Worm (Caenorhabditis elegans): ENCODE results near the gene sre-3.
"Not testable (repeated sequence)": the region's sequence is repeated elsewhere in the genome, so short reads cannot be mapped to it uniquely, and the experiment has no call there.

Gene sre-3

DNA sequence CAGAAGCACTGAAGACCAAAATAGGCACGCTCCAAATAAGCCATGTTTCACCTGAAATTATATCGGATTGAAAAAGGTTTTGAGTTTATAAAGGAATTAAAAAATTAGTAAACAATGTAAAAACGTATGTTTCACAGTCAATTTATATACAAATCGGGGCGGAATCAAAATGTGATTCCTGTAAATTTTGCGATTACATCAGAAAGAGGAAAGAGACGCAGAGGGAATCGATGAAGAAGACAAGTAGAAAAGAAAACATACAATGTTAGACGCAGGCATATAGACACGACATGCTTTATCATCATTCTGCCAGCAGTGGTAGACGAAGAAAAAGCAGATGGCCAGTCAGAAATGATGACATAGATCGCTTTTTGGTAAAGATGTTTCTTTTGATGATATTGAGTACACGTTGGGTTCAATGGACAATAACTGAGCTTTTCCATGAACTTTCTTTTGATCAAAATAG is 21.5 kb upstream of the sre-3 start, which contains the start of gene msra-1:
TSS of gene msra-1 (minus strand) at position 51 of the 466 bp plus-strand sequence.
- TF ChIP-seq dao-5 (tag; optimal IDR thresholded peaks at IDR 0.05) (no peak), W03F9.2 (tag; optimal IDR thresholded peaks at IDR 0.05) (peak; percentile 40)

- TF ChIP-seq W03F9.2 (tag; optimal IDR thresholded peaks at IDR 0.05) (no peak), him-1 (tag; optimal IDR thresholded peaks at IDR 0.05) (no peak), dao-5 (tag; optimal IDR thresholded peaks at IDR 0.05) (no peak)
These were observed 16.8 kb upstream of the sre-3 start, which contains the start of gene F43E2.6 for ce11 chrII:7368761-7369160. Gene F43E2.6, minus strand, starts transcription at chrII:7368861.

DNA sequence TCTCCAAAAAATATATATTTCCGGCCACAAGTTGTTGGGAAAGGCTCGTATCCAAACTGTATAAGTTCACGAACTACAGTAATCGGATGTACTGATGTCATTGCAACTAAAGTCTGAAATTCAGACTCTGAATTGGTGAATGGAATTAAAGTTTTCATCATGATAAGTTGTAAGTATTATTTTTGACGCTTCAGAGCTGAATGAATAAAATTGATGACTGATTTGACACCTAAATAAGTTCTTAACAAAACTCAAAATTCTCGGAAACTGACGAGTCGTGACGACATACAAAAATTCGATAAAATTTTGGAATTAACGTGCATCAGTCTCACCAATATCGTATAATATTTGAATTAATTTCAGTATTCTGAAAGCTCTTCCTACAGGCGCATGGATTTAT is 15.3 kb upstream of the sre-3 start, which contains the start of gene F43E2.11:
TSS of gene F43E2.11 (minus strand) at position 101 of the 400 bp plus-strand sequence.
- not testable (repeated sequence) for TF ChIP-seq him-1, W03F9.2, dao-5 (tag; optimal IDR thresholded peaks at IDR 0.05)

DNA sequence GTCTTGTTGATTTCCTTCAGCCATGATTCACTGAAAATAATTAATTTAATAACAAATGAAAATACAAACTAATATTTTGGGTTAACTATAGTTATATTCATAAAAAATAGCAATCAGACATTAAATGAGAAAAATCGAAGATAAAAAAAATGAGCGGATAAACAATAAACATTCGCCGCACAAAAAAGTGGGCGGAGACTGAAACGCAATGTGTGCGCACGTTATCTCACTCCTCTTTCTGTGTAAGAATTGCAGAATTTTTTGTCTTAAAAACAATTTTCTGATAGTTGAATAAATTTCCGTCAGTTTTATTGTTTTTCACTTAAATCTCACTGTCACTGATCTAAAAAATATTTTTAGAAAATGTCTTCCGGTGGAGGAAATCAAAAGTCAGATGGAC is 11.4 kb upstream of the sre-3 start, which contains the start of the genes mtch-1 and rpb-4:
TSS of gene mtch-1 (minus strand) at position 24 of the 400 bp plus-strand sequence.
TSS of gene rpb-4 (plus strand) at position 353 of the 400 bp plus-strand sequence.
- TF ChIP-seq W03F9.2 (tag; optimal IDR thresholded peaks at IDR 0.05) (peak; percentile 75), dao-5 (tag; optimal IDR thresholded peaks at IDR 0.05) (no peak), him-1 (tag; optimal IDR thresholded peaks at IDR 0.05) (no peak)

- TF ChIP-seq W03F9.2 (tag; optimal IDR thresholded peaks at IDR 0.05) (no peak), dao-5 (tag; optimal IDR thresholded peaks at IDR 0.05) (no peak), him-1 (tag; optimal IDR thresholded peaks at IDR 0.05) (no peak)
These were observed 10.6 kb upstream of the sre-3 start, which contains the start of gene F43E2.1 for ce11 chrII:7374980-7375379. Gene F43E2.1, plus strand, starts transcription at chrII:7375280.

DNA sequence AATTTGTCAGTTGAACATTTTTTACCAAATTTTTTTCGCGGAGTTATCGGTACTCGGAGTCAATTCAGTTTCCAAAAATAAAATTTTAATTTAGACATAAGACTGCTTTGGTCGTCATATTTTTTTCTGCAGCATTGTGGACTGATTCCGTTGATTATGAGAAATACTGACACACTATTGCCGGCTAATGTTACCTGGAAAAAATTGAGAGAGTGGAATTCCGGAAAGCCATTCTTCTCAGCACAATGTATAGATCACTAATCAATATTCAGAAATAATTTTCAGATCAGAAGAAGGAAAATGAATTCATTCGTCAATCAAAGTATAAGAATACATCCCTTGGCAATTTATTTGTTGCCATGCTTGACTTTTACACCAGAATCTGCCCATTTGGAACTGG is 6.5 kb upstream of the sre-3 start, which contains the start of gene C07D10.6:
TSS of gene C07D10.6 (plus strand) at position 301 of the 400 bp plus-strand sequence.
- no peak for TF ChIP-seq W03F9.2 (tag; optimal IDR thresholded peaks at IDR 0.05)
- no peak for TF ChIP-seq him-1 (tag; optimal IDR thresholded peaks at IDR 0.05)
- no peak for TF ChIP-seq dao-5 (tag; optimal IDR thresholded peaks at IDR 0.05)

DNA sequence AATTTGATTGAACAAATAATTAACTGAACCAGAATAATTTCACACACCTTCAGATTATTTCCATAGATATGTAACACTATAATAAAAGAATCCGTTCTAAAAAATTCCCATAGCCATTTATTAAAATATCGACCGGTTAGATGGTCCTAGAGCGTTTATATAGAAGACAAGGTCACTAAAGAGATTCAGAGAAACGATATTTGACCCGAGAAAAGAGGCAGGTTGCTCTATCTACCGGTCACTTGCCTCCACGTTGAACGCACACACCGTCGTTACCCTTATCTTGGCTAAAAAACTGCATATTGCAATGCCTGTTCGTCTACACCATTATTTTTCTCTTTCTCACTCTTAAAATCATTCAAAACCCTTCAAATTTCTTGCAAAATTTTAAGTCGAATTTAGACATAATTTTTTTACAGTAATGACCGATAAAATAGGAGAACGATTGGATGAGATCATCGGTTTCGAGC is 4.4 kb upstream of the sre-3 start, which contains the start of gene C07D10.5:
TSS of gene C07D10.5 (plus strand) at position 420 of the 470 bp plus-strand sequence.
- TF ChIP-seq him-1 (tag; optimal IDR thresholded peaks at IDR 0.05) (no peak), W03F9.2 (tag; optimal IDR thresholded peaks at IDR 0.05) (no peak), dao-5 (tag; optimal IDR thresholded peaks at IDR 0.05) (no peak)

ce11 chrII:7381947-7382346 is 3.6 kb upstream of the sre-3 start:
- TF ChIP-seq dao-5 (tag; optimal IDR thresholded peaks at IDR 0.05) (no peak), W03F9.2 (tag; optimal IDR thresholded peaks at IDR 0.05) (no peak), him-1 (tag; optimal IDR thresholded peaks at IDR 0.05) (no peak)

ce11 chrII:7390335-7390734 is 4.8 kb downstream of the sre-3 start:
- TF ChIP-seq W03F9.2 (tag; optimal IDR thresholded peaks at IDR 0.05) (no peak), dao-5 (tag; optimal IDR thresholded peaks at IDR 0.05) (no peak), him-1 (tag; optimal IDR thresholded peaks at IDR 0.05) (no peak)

DNA sequence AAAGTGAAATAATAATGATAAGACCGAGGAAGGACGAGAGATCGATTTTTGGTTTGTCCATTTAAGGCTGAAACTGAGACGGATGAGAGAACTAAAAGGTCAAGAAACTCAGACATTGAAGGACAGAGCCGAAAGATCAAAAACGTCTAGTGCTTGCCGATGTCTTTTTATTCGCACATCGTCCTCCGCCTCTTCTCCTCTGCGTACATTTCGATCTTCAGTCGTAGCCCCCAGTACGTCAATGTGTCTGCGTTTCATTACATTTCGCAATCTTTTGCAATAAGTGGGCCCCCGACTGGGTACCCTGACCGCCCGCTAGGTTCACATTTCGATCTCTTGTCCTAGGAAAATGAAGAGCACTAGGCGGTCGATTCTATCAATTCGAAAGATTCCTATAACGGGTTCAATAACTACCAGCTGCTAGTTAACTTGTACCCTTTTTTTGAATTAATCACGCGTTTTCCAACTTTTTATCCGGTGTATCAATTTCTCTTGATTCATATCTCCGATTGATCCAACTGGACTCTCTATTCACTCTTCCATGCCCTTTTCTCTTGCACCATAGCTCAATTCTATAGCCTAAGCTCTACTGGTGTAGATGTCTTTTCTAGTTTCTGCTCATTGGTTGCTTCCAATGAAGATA is 6.6 kb downstream of the sre-3 start:
- TF ChIP-seq W03F9.2 (tag; optimal IDR thresholded peaks at IDR 0.05) = no peak
- TF ChIP-seq dao-5 (tag; optimal IDR thresholded peaks at IDR 0.05) = no peak
- no peak for TF ChIP-seq him-1 (tag; optimal IDR thresholded peaks at IDR 0.05)

- TF ChIP-seq W03F9.2 (tag; optimal IDR thresholded peaks at IDR 0.05) (no peak), him-1 (tag; optimal IDR thresholded peaks at IDR 0.05) (no peak), dao-5 (tag; optimal IDR thresholded peaks at IDR 0.05) (no peak)
These were observed 7.9 kb downstream of the sre-3 start for ce11 chrII:7393393-7393792.

- TF ChIP-seq dao-5 (tag; optimal IDR thresholded peaks at IDR 0.05) (no peak), him-1 (tag; optimal IDR thresholded peaks at IDR 0.05) (no peak), W03F9.2 (tag; optimal IDR thresholded peaks at IDR 0.05) (peak; percentile 10)
These were observed 8.6 kb downstream of the sre-3 start for ce11 chrII:7393922-7394689.

- no peak for TF ChIP-seq dao-5 (tag; optimal IDR thresholded peaks at IDR 0.05)
These were observed 9.1 kb downstream of the sre-3 start, which contains the start of gene bath-44 for ce11 chrII:7394690-7395054. Gene bath-44, plus strand, starts transcription at chrII:7394955.

ce11 chrII:7396081-7396480 is 10.5 kb downstream of the sre-3 start:
- TF ChIP-seq W03F9.2 (tag; optimal IDR thresholded peaks at IDR 0.05) (no peak), dao-5 (tag; optimal IDR thresholded peaks at IDR 0.05) (no peak), him-1 (tag; optimal IDR thresholded peaks at IDR 0.05) (no peak)

All from whole organism, L4/young adult.